Worm (Caenorhabditis elegans): ENCODE measurements around the gene Y54E2A.10.
A peak's percentile ranks its signal among the peaks of the same experiment; 100 is the strongest.

Y54E2A.10 gene

DNA sequence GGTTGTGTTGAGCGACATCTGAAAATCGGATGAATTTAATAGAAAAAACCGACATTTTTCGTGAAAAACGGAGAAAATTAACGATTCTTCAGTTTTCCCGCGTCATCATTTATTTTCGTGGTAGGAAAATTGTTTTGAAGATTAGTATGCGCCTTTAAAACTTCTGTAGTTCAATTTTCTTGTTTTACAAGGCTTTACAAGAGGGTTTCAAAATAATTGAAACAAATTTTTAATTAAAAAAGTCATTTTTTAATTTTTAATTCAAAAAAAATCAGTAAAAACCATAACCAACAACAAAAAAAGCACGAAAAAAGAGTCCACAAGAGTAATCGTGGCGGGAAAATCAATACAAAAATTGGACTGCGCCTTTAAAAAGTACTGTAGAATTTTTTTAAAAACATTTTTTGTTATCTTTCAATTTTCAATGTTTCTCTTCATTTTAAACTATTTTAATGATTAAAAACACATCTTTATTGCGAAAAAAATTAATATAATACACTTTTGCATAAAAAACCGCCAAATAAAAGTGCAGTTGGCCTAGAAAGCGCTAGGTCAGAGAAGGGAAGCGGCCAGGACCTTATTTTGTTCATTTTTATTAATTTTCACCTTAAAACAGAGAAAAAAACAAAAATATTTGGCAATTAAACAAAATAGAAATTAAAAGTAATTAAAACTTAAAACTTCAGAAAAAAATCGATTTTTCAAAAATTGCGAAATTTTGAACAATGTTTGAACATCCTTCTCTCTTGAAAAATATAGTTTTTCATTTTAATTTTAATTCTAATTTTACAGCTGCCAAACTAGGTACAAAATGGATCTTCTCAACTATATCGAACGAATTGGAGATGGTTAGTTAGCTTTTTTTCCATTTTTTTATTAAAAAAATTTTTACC, 36.7 kb upstream of the Y54E2A.10 start, which contains the start of the genes tac-1 and Y54E2A.4:
Gene tac-1 (minus strand): TSS at position 20 of the 893 bp plus-strand sequence.
Gene Y54E2A.4 (plus strand): TSS at position 765 of the 893 bp plus-strand sequence.
- TF ChIP-seq fax-1 (tag; optimal IDR thresholded peaks at IDR 0.05), result no peak
- peak; percentile 3 for TF ChIP-seq ceh-31 (tag; optimal IDR thresholded peaks at IDR 0.05)
- TF ChIP-seq ceh-22 (tag; optimal IDR thresholded peaks at IDR 0.05), result no peak
- TF ChIP-seq tbx-2 (tag; optimal IDR thresholded peaks at IDR 0.05), result no peak
- no peak for TF ChIP-seq ceh-6 (GFP tag; optimal IDR thresholded peaks at IDR 0.05)

ce11 chrII:14757711-14758110, 33.1 kb upstream of the Y54E2A.10 start, which contains the start of gene Y54E2A.5:
Y54E2A.5 (minus strand) TSS chrII:14757811.
- TF ChIP-seq ceh-14 (tag; optimal IDR thresholded peaks at IDR 0.05) (no peak), tbx-2 (tag; optimal IDR thresholded peaks at IDR 0.05) (no peak), dve-1 (tag; optimal IDR thresholded peaks at IDR 0.05) (no peak), pax-1 (tag; optimal IDR thresholded peaks at IDR 0.05) (no peak), pqm-1 (tag; optimal IDR thresholded peaks at IDR 0.05) (no peak), pag-3 (tag; optimal IDR thresholded peaks at IDR 0.05; ENCODE audit: borderline replicate concordance) (no peak), lin-11 (tag; optimal IDR thresholded peaks at IDR 0.05) (no peak), pat-9 (tag; optimal IDR thresholded peaks at IDR 0.05) (no peak), ztf-16 (tag; optimal IDR thresholded peaks at IDR 0.05) (no peak), nhr-11 (tag; optimal IDR thresholded peaks at IDR 0.05) (no peak), ceh-31 (tag; optimal IDR thresholded peaks at IDR 0.05) (no peak), fkh-10 (GFP tag; optimal IDR thresholded peaks at IDR 0.05) (no peak), odd-2 (tag; optimal IDR thresholded peaks at IDR 0.05) (no peak), C08G9.2 (tag; optimal IDR thresholded peaks at IDR 0.05) (no peak)

ce11 chrII:14768804-14769203, 22.0 kb upstream of the Y54E2A.10 start:
- TF ChIP-seq ztf-16 (tag; optimal IDR thresholded peaks at IDR 0.05), result no peak
- no peak for TF ChIP-seq ceh-18 (tag; optimal IDR thresholded peaks at IDR 0.05)
- TF ChIP-seq nfya-1 (tag; optimal IDR thresholded peaks at IDR 0.05), result no peak
- TF ChIP-seq lin-11 (tag; optimal IDR thresholded peaks at IDR 0.05), result no peak
- no peak for TF ChIP-seq pha-4 (tag; optimal IDR thresholded peaks at IDR 0.05)
- no peak for TF ChIP-seq elt-2 (tag; optimal IDR thresholded peaks at IDR 0.05)
- TF ChIP-seq tbx-7 (tag; optimal IDR thresholded peaks at IDR 0.05), result no peak
- no peak for TF ChIP-seq lim-6 (tag; optimal IDR thresholded peaks at IDR 0.05)
- no peak for TF ChIP-seq pag-3 (tag; optimal IDR thresholded peaks at IDR 0.05; ENCODE audit: borderline replicate concordance)
- TF ChIP-seq pha-2 (tag; optimal IDR thresholded peaks at IDR 0.05), result no peak
- TF ChIP-seq Y22D7AL.16 (tag; optimal IDR thresholded peaks at IDR 0.05), result no peak
- no peak for TF ChIP-seq ceh-9 (tag; optimal IDR thresholded peaks at IDR 0.05)

ce11 chrII:14771096-14771495, 19.8 kb upstream of the Y54E2A.10 start:
- no peak for TF ChIP-seq ama-1 (optimal IDR thresholded peaks at IDR 0.05)
- TF ChIP-seq C38D4.7 (GFP tag; optimal IDR thresholded peaks at IDR 0.05), result no peak
- no peak for TF ChIP-seq sox-2 (GFP tag; IDR thresholded peaks at IDR 0.05)
- TF ChIP-seq ceh-31 (tag; optimal IDR thresholded peaks at IDR 0.05), result no peak

ce11 chrII:14772113-14772512, 18.7 kb upstream of the Y54E2A.10 start:
- TF ChIP-seq zip-5 (tag; optimal IDR thresholded peaks at IDR 0.05) (no peak), lim-6 (tag; optimal IDR thresholded peaks at IDR 0.05) (no peak), sdc-2 (tag; optimal IDR thresholded peaks at IDR 0.05) (no peak), ceh-34 (tag; optimal IDR thresholded peaks at IDR 0.05) (no peak), pros-1 (tag; optimal IDR thresholded peaks at IDR 0.05) (no peak), ets-4 (tag; optimal IDR thresholded peaks at IDR 0.05) (no peak), Y22D7AL.16 (tag; optimal IDR thresholded peaks at IDR 0.05) (no peak), fkh-10 (GFP tag; optimal IDR thresholded peaks at IDR 0.05) (no peak), pat-9 (tag; optimal IDR thresholded peaks at IDR 0.05) (no peak), pha-2 (tag; optimal IDR thresholded peaks at IDR 0.05) (no peak), gmeb-2 (tag; optimal IDR thresholded peaks at IDR 0.05) (no peak), ceh-6 (GFP tag; optimal IDR thresholded peaks at IDR 0.05) (no peak), ttx-3 (tag; optimal IDR thresholded peaks at IDR 0.05) (no peak), ceh-14 (tag; optimal IDR thresholded peaks at IDR 0.05) (no peak)
